Fruit fly (Drosophila melanogaster) whole organism, wandering third instar larva: Measurements from ENCODE around the gene Or88a.

Source experiments
- Hnf4 ChIP-seq: fragments of 200-800 bp; sonication (Bioruptor generic); optimal IDR thresholded peaks from 2 replicates; lab custom pipeline; 2016; ENCODE audit warnings: missing biosample characterization, mild to moderate bottlenecking, missing genetic modification characterization
- OdsH ChIP-seq: fragments of 200-800 bp; sonication (Bioruptor generic); optimal IDR thresholded peaks from 2 replicates; lab custom pipeline; 2016; ENCODE audit warnings: missing biosample characterization, mild to moderate bottlenecking, missing genetic modification characterization
- dl ChIP-seq, 2 experiments: fragments of 175-275, 200-275 bp in 1 of 2; fragments of 200-275 bp in 1 of 2; sonication (Bioruptor generic); optimal IDR thresholded peaks; lab custom pipeline; 2018; ENCODE audit warnings: mild to moderate bottlenecking in 2 of 2, missing biosample characterization in 2 of 2, missing genetic modification characterization in 2 of 2, moderate library complexity in 2 of 2; ENCODE audit not compliant: partially characterized antibody in 2 of 2, insufficient read depth in 1 of 2
- ey ChIP-seq: fragments of 200-800 bp; sonication (Bioruptor generic); optimal IDR thresholded peaks from 2 replicates; lab custom pipeline; 2016; ENCODE audit warnings: missing biosample characterization, missing genetic modification characterization
- foxo ChIP-seq, 2 experiments: fragments of 200-800 bp; sonication (Bioruptor generic); optimal IDR thresholded peaks; 2 replicates in 1 of 2; 3 replicates in 1 of 2; lab custom pipeline; 2016 to 2017; ENCODE audit warnings: missing biosample characterization in 2 of 2, missing genetic modification characterization in 2 of 2
- psq ChIP-seq: fragments of 200-800 bp; sonication (Bioruptor generic); optimal IDR thresholded peaks from 3 replicates; lab custom pipeline; 2017; ENCODE audit warnings: missing biosample characterization, mild to moderate bottlenecking, missing genetic modification characterization, moderate library complexity

DNA sequence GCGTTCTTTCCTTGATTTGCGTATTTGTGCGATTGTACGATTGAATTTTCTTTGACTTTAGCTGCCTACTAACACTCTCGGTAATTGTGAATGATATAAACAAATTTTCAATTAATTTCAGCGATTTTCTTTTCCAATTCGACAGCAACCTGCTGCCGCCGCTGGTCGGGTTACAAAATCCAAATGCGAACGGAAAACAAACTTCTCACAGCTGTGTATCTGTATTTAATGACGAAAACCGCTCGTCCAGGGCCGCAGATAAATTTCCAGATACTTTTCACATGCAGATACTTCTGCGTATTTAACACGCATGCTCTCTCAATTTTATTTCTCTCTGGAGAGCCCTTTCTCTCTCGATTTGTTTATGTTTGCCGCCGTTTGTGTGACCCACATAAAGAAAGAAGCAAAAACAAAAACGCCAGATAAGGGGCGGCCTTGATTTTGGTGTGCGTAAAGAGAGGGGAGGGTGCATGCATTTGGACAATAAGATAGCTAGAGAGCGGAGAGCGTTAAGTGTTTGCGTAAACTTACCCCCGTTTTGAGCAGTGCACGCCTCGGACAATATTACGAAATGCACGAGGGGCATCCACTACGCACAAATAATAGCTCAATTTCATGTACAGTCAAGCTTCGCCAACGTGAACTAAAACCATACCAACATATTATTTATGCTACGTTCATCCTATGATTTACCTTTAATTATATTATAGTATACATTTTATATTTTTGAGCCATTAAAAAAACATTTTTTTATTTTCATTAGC lies 905 bp upstream of the Or88a start, which contains the start of gene CG12402:
- TF ChIP-seq dl (GFP tag; optimal IDR thresholded peaks at IDR 0.05; lab: Kevin White, UChicago; ENCODE audit: insufficient read depth in 1 of 2, partially characterized antibody in 2 of 2), result no peak
- TF ChIP-seq foxo (GFP tag; optimal IDR thresholded peaks at IDR 0.05; lab: Kevin White, UChicago), result peak in 1 of 2 experiments; percentile 13
- TF ChIP-seq psq (GFP tag; lab: Kevin White, UChicago), result no peak
- no peak for TF ChIP-seq Hnf4 (GFP tag; lab: Kevin White, UChicago)
- no peak for TF ChIP-seq ey (GFP tag; lab: Kevin White, UChicago)
- TF ChIP-seq OdsH (GFP tag; lab: Kevin White, UChicago), result no peak
